Fruit fly (Drosophila melanogaster): ENCODE measurements around the gene Nhe3.

Nhe3 gene

dm6 chr2L:6643218-6643756 lies 40.9 kb downstream of the Nhe3 start:
- TF ChIP-seq Hmx (GFP tag; optimal IDR thresholded peaks at IDR 0.05) (no peak), CG7987 (GFP tag; optimal IDR thresholded peaks at IDR 0.05) (peak; percentile 60), GATAe (GFP tag; conservative IDR thresholded peaks at IDR 0.05) (peak; percentile 18; the same call in 1 of the 2 replicates), Dbx (GFP tag; IDR thresholded peaks at IDR 0.05) (0 out of 3 replicates have a peak, but pooled peaks have one; percentile 39), Adf1 (GFP tag; IDR thresholded peaks at IDR 0.05) (peak; percentile 17; the same call in 1 of the 2 replicates), CG3281 (GFP tag; optimal IDR thresholded peaks at IDR 0.05) (peak; percentile 10), CG32772 (GFP tag; IDR thresholded peaks at IDR 0.05) (peak; percentile 12; the same call in 1 of the 2 replicates), sens (GFP tag) (peak; percentile 28), maf-S (GFP tag; optimal IDR thresholded peaks at IDR 0.05) (no peak), gcm (GFP tag; optimal IDR thresholded peaks at IDR 0.05) (no peak), lab (GFP tag; optimal IDR thresholded peaks at IDR 0.05) (peak; percentile 56), grn (GFP tag; optimal IDR thresholded peaks at IDR 0.05) (peak; percentile 80), CG34376 (GFP tag; optimal IDR thresholded peaks at IDR 0.05) (peak; percentile 29), CG6813 (GFP tag; optimal IDR thresholded peaks at IDR 0.05) (peak; percentile 43), CG2120 (GFP tag; optimal IDR thresholded peaks at IDR 0.05) (peak; percentile 20), mirr (GFP tag; optimal IDR thresholded peaks at IDR 0.05) (peak; percentile 46), CG18599 (GFP tag; optimal IDR thresholded peaks at IDR 0.05) (peak; percentile 44), sug (tag; optimal IDR thresholded peaks at IDR 0.05) (peak; percentile 37), sd (tag; optimal IDR thresholded peaks at IDR 0.05) (peak; percentile 35), CG4404 (GFP tag; IDR thresholded peaks at IDR 0.05) (no peak), CG8281 (tag; optimal IDR thresholded peaks at IDR 0.05) (peak; percentile 98), Med (GFP tag) (peak; percentile 3), crol (GFP tag; IDR thresholded peaks at IDR 0.05) (no peak), CG10147 (GFP tag; optimal IDR thresholded peaks at IDR 0.05) (peak; percentile 15), exex (tag; optimal IDR thresholded peaks at IDR 0.05) (peak; percentile 64)

- peak; percentile 54 for TF ChIP-seq Med (GFP tag)
- TF ChIP-seq Dref (GFP tag; IDR thresholded peaks at IDR 0.05): 0 out of 2 replicates have a peak, but pooled peaks have one; percentile 18
- TF ChIP-seq corto (GFP tag; optimal IDR thresholded peaks at IDR 0.05): no peak
- no peak for TF ChIP-seq Doc2 (GFP tag; IDR thresholded peaks at IDR 0.05)
- TF ChIP-seq Mrtf (GFP tag; IDR thresholded peaks at IDR 0.05): 0 out of 3 replicates have a peak, but pooled peaks have one; percentile 16
- no peak for TF ChIP-seq CG5953 (GFP tag; IDR thresholded peaks at IDR 0.05)
- no peak for TF ChIP-seq CG9437 (GFP tag; optimal IDR thresholded peaks at IDR 0.05)
- no peak for TF ChIP-seq Scr (GFP tag; IDR thresholded peaks at IDR 0.05; ENCODE audit: partially characterized antibody)
- TF ChIP-seq sug (tag; optimal IDR thresholded peaks at IDR 0.05): no peak
- TF ChIP-seq CG14860 (GFP tag; IDR thresholded peaks at IDR 0.05; ENCODE audit: partially characterized antibody): no peak
- TF ChIP-seq CG17359 (tag; optimal IDR thresholded peaks at IDR 0.05): no peak
- no peak for TF ChIP-seq sens (GFP tag)
- TF ChIP-seq CG10431 (GFP tag; optimal IDR thresholded peaks at IDR 0.05): no peak
- peak; percentile 26 for TF ChIP-seq Ets65A (GFP tag)
- 0 out of 2 replicates have a peak, but pooled peaks have one; percentile 24 for TF ChIP-seq Bgb (GFP tag; IDR thresholded peaks at IDR 0.05; ENCODE audit: partially characterized antibody)
- no peak for TF ChIP-seq CG2678 (tag; optimal IDR thresholded peaks at IDR 0.05)
- TF ChIP-seq CG10654 (GFP tag; optimal IDR thresholded peaks at IDR 0.05): no peak
These were observed 51.9 kb downstream of the Nhe3 start, which contains the start of gene Oatp26F for dm6 chr2L:6632307-6632706. Gene Oatp26F (minus strand): TSS chr2L:6632407.
